Worm (Caenorhabditis elegans) whole organism, young adult: ENCODE results near the gene syp-1.

Source experiments
- B0019.2 ChIP-seq: fragments of 200-800 bp; sonication (Bioruptor generic); conservative IDR thresholded peaks from 2 replicates; pipeline ENCODE4 v1.3.6; 2022; ENCODE audit warnings: missing genetic modification reagents, missing genetic modification characterization, missing compliant biosample characterization
- C17E4.6 ChIP-seq: fragments of 200-800 bp; sonication (Bioruptor generic); IDR thresholded peaks from 2 replicates; pipeline ENCODE4 v1.3.6; 2022; ENCODE audit warnings: missing genetic modification reagents, missing genetic modification characterization, missing compliant biosample characterization
- F23B12.7 ChIP-seq: sonication (generic microtip); optimal IDR thresholded peaks from 2 replicates; lab custom pipeline; 2017; ENCODE audit warnings: missing genetic modification characterization, mild to moderate bottlenecking, missing compliant biosample characterization, antibody characterized with exemption, moderate library complexity; ENCODE audit not compliant: insufficient read depth
- F33H1.4 ChIP-seq: fragments of 200-800 bp; sonication (Bioruptor generic); IDR thresholded peaks from 2 replicates; pipeline ENCODE4 v1.3.6; 2022; ENCODE audit warnings: missing genetic modification reagents, missing genetic modification characterization, missing compliant biosample characterization
- K11D2.4 ChIP-seq: fragments of 200-800 bp; sonication (Bioruptor generic); IDR thresholded peaks from 2 replicates; pipeline ENCODE4 v1.3.6; 2022; ENCODE audit warnings: missing genetic modification reagents, missing genetic modification characterization, missing compliant biosample characterization
- T07F8.4 ChIP-seq: sonication (generic microtip); optimal IDR thresholded peaks from 2 replicates; lab custom pipeline; 2016; ENCODE audit warnings: mild to moderate bottlenecking, missing genetic modification characterization, moderate library complexity, missing compliant biosample characterization
- Y53G8AR.9 ChIP-seq: fragments of 200-800 bp; sonication (Bioruptor generic); conservative IDR thresholded peaks from 2 replicates; pipeline ENCODE4 v1.3.6; 2022; ENCODE audit warnings: missing genetic modification reagents, missing genetic modification characterization, missing compliant biosample characterization
- ZK185.1 ChIP-seq: sonication (generic microtip); optimal IDR thresholded peaks from 2 replicates; lab custom pipeline; 2016; ENCODE audit warnings: mild to moderate bottlenecking, missing genetic modification characterization, missing compliant biosample characterization; ENCODE audit not compliant: poor library complexity, severe bottlenecking
- akir-1 ChIP-seq: fragments of 200-800 bp; sonication (Bioruptor generic); optimal IDR thresholded peaks from 2 replicates; lab custom pipeline; 2018; ENCODE audit warnings: mild to moderate bottlenecking, missing genetic modification characterization, moderate library complexity, missing compliant biosample characterization
- atf-7 ChIP-seq: sonication (generic microtip); optimal IDR thresholded peaks from 2 replicates; lab custom pipeline; 2017; ENCODE audit warnings: mild to moderate bottlenecking, missing genetic modification characterization, missing compliant biosample characterization
- attf-5 ChIP-seq: fragments of 200-800 bp; sonication (Bioruptor generic); optimal IDR thresholded peaks from 2 replicates; lab custom pipeline; 2018; ENCODE audit warnings: mild to moderate bottlenecking, missing genetic modification characterization, missing compliant biosample characterization
- cebp-1 ChIP-seq, 2 experiments: fragments of 200-800 bp in 1 of 2; sonication (Bioruptor generic) in 1 of 2; sonication (generic microtip) in 1 of 2; IDR thresholded peaks in 1 of 2; optimal IDR thresholded peaks in 1 of 2; 2 replicates each; pipeline versions ENCODE4 v1.3.6 to Lab custom; 2017 to 2022; ENCODE audit warnings: missing compliant biosample characterization in 2 of 2, missing genetic modification characterization in 2 of 2, mild to moderate bottlenecking in 1 of 2, missing genetic modification reagents in 1 of 2, moderate library complexity in 1 of 2
- ceh-27 ChIP-seq: fragments of 200-800 bp; sonication (Bioruptor generic); optimal IDR thresholded peaks from 2 replicates; lab custom pipeline; 2018; ENCODE audit warnings: mild to moderate bottlenecking, missing genetic modification characterization, moderate library complexity, missing compliant biosample characterization
- ceh-40 ChIP-seq: fragments of 200-800 bp; sonication (Bioruptor generic); IDR thresholded peaks from 2 replicates; pipeline ENCODE4 v1.3.6; 2022; ENCODE audit warnings: missing genetic modification characterization, missing compliant biosample characterization
- ceh-79 ChIP-seq: sonication (generic microtip); optimal IDR thresholded peaks from 2 replicates; lab custom pipeline; 2017; ENCODE audit warnings: mild to moderate bottlenecking, missing genetic modification characterization, missing compliant biosample characterization
- die-1 ChIP-seq: sonication (generic microtip); optimal IDR thresholded peaks from 2 replicates; lab custom pipeline; 2016; ENCODE audit warnings: missing genotype, mild to moderate bottlenecking, missing genetic modification characterization, missing compliant biosample characterization
- dox-1 ChIP-seq: fragments of 200-800 bp; sonication (Bioruptor generic); IDR thresholded peaks from 2 replicates; pipeline ENCODE4 v1.3.6; 2022; ENCODE audit warnings: missing genetic modification reagents, missing genetic modification characterization, missing compliant biosample characterization
- egl-18 ChIP-seq: fragments of 200-800 bp; sonication (Bioruptor generic); IDR thresholded peaks from 2 replicates; pipeline ENCODE4 v1.3.6; 2022; ENCODE audit warnings: missing genetic modification reagents, missing genetic modification characterization, missing compliant biosample characterization
- egl-44 ChIP-seq: fragments of 200-800 bp; sonication (Bioruptor generic); IDR thresholded peaks from 2 replicates; pipeline ENCODE4 v1.3.6; 2022; ENCODE audit warnings: missing genetic modification reagents, missing genetic modification characterization, missing compliant biosample characterization
- ekl-4 ChIP-seq: fragments of 200-800 bp; sonication (Bioruptor generic); IDR thresholded peaks from 2 replicates; pipeline ENCODE4 v1.3.6; 2022; ENCODE audit warnings: missing genetic modification reagents, missing genetic modification characterization, missing compliant biosample characterization
- ets-4 ChIP-seq: fragments of 200-800 bp; sonication (Bioruptor generic); optimal IDR thresholded peaks from 2 replicates; lab custom pipeline; 2018; ENCODE audit warnings: mild to moderate bottlenecking, missing genetic modification characterization, missing compliant biosample characterization
- fkh-3 ChIP-seq: sonication (generic microtip); optimal IDR thresholded peaks from 2 replicates; lab custom pipeline; 2016; ENCODE audit warnings: mild to moderate bottlenecking, missing genetic modification characterization, missing compliant biosample characterization
- gei-17 ChIP-seq: fragments of 200-800 bp; sonication (Bioruptor generic); optimal IDR thresholded peaks from 2 replicates; lab custom pipeline; 2018; ENCODE audit warnings: mild to moderate bottlenecking, missing genetic modification characterization, missing compliant biosample characterization
- him-1 ChIP-seq: sonication (generic microtip); optimal IDR thresholded peaks from 2 replicates; lab custom pipeline; 2016; ENCODE audit warnings: missing genotype, missing genetic modification reagents, missing genetic modification characterization, missing compliant biosample characterization
- hlh-12 ChIP-seq: sonication (generic microtip); optimal IDR thresholded peaks from 2 replicates; lab custom pipeline; 2016; ENCODE audit warnings: missing genetic modification characterization, missing compliant biosample characterization
- hmg-20 ChIP-seq: fragments of 200-800 bp; sonication (Bioruptor generic); IDR thresholded peaks from 2 replicates; pipeline ENCODE4 v1.3.6; 2022; ENCODE audit warnings: missing genetic modification reagents, missing genetic modification characterization, missing compliant biosample characterization
- lag-1 ChIP-seq: fragments of 200-800 bp; sonication (Bioruptor generic); IDR thresholded peaks from 2 replicates; pipeline ENCODE4 v1.3.6; 2022; ENCODE audit warnings: missing genetic modification reagents, missing genetic modification characterization, missing compliant biosample characterization
- lin-40 ChIP-seq: sonication (generic microtip); optimal IDR thresholded peaks from 2 replicates; lab custom pipeline; 2016; ENCODE audit warnings: missing genetic modification characterization, mild to moderate bottlenecking, missing compliant biosample characterization, missing genotype, missing genetic modification reagents
- lir-1 ChIP-seq: fragments of 200-800 bp; sonication (Bioruptor generic); conservative IDR thresholded peaks from 2 replicates; pipeline ENCODE4 v1.3.6; 2022; ENCODE audit warnings: missing genetic modification reagents, missing genetic modification characterization, missing compliant biosample characterization
- madf-3 ChIP-seq: fragments of 200-800 bp; sonication (Bioruptor generic); IDR thresholded peaks from 2 replicates; pipeline ENCODE4 v1.3.6; 2022; ENCODE audit warnings: missing genetic modification reagents, missing genetic modification characterization, missing compliant biosample characterization
- mel-28 ChIP-seq: sonication (generic microtip); optimal IDR thresholded peaks from 2 replicates; lab custom pipeline; 2016; ENCODE audit warnings: borderline replicate concordance, mild to moderate bottlenecking, missing genetic modification characterization, missing compliant biosample characterization
- mxl-1 ChIP-seq: sonication (generic microtip); optimal IDR thresholded peaks from 2 replicates; lab custom pipeline; 2016; ENCODE audit warnings: missing genetic modification characterization, missing compliant biosample characterization
- nhr-179 ChIP-seq: sonication (generic microtip); optimal IDR thresholded peaks from 2 replicates; lab custom pipeline; 2016; ENCODE audit warnings: mild to moderate bottlenecking, missing genetic modification characterization, missing compliant biosample characterization
- nhr-90 ChIP-seq: sonication (generic microtip); optimal IDR thresholded peaks from 2 replicates; lab custom pipeline; 2016; ENCODE audit warnings: missing genotype, mild to moderate bottlenecking, missing genetic modification characterization, missing compliant biosample characterization
- pha-4 ChIP-seq: fragments of 150-350 bp; sonication (generic microtip); optimal IDR thresholded peaks from 2 replicates; lab custom pipeline; 2014; ENCODE audit warnings: missing biosample characterization, missing genetic modification reagents, missing genetic modification characterization
- rcor-1 ChIP-seq: fragments of 200-800 bp; sonication (Bioruptor generic); IDR thresholded peaks from 2 replicates; pipeline ENCODE4 v1.3.6; 2022; ENCODE audit warnings: missing genetic modification reagents, missing genetic modification characterization, missing compliant biosample characterization
- rpc-1 ChIP-seq, 2 experiments: fragments of 150-350 bp in 1 of 2; sonication (generic microtip) in 1 of 2; optimal IDR thresholded peaks; 2 replicates each; lab custom pipeline; 2014 to 2018; ENCODE audit warnings: missing biosample characterization in 1 of 2, missing genetic modification characterization in 1 of 2, missing genetic modification reagents in 1 of 2, missing genotype in 1 of 2
- snpc-1.1 ChIP-seq: sonication (generic microtip); optimal IDR thresholded peaks from 2 replicates; lab custom pipeline; 2017; ENCODE audit warnings: missing genetic modification characterization, mild to moderate bottlenecking, missing compliant biosample characterization, antibody characterized with exemption, moderate library complexity, missing genotype, missing genetic modification reagents; ENCODE audit not compliant: insufficient read depth
- snpc-3.4 ChIP-seq: sonication (generic microtip); optimal IDR thresholded peaks from 2 replicates; lab custom pipeline; 2017; ENCODE audit warnings: missing genetic modification characterization, mild to moderate bottlenecking, missing compliant biosample characterization, antibody characterized with exemption, moderate library complexity, missing genotype, missing genetic modification reagents
- somi-1 ChIP-seq: fragments of 200-800 bp; sonication (Bioruptor generic); optimal IDR thresholded peaks from 2 replicates; lab custom pipeline; 2018; ENCODE audit warnings: mild to moderate bottlenecking, missing genetic modification characterization, missing compliant biosample characterization
- sptf-2 ChIP-seq: fragments of 200-800 bp; sonication (Bioruptor generic); optimal IDR thresholded peaks from 2 replicates; lab custom pipeline; 2018; ENCODE audit warnings: mild to moderate bottlenecking, missing genetic modification characterization, missing compliant biosample characterization
- tbx-9 ChIP-seq: sonication (generic microtip); optimal IDR thresholded peaks from 2 replicates; lab custom pipeline; 2016; ENCODE audit warnings: borderline replicate concordance, missing genetic modification characterization, inconsistent platforms, missing compliant biosample characterization
- unc-130 ChIP-seq: sonication (generic microtip); optimal IDR thresholded peaks from 2 replicates; lab custom pipeline; 2016; ENCODE audit warnings: missing genetic modification reagents, missing genetic modification characterization, missing compliant biosample characterization
- unc-62 ChIP-seq: fragments of 150-350 bp; optimal IDR thresholded peaks from 2 replicates; lab custom pipeline; 2014; ENCODE audit warnings: missing biosample characterization, missing genetic modification reagents, missing genetic modification characterization
- zim-3 ChIP-seq: sonication (generic microtip); optimal IDR thresholded peaks from 2 replicates; lab custom pipeline; 2017; ENCODE audit warnings: mild to moderate bottlenecking, missing genetic modification characterization, moderate library complexity, missing compliant biosample characterization
- ztf-22 ChIP-seq: fragments of 200-800 bp; sonication (Bioruptor generic); optimal IDR thresholded peaks from 2 replicates; lab custom pipeline; 2018; ENCODE audit warnings: mild to moderate bottlenecking, missing genetic modification characterization, moderate library complexity, missing compliant biosample characterization
- ztf-3 ChIP-seq: fragments of 200-800 bp; sonication (Bioruptor generic); optimal IDR thresholded peaks from 2 replicates; lab custom pipeline; 2018; ENCODE audit warnings: mild to moderate bottlenecking, missing genetic modification characterization, missing compliant biosample characterization

The syp-1 gene

ce11 chrV:16355941-16356340 is 48.1 kb upstream of the syp-1 start (continued):
- TF ChIP-seq K11D2.4 (GFP tag; lab: Robert Waterston, UW) (peak; percentile 88), C17E4.6 (GFP tag; lab: Robert Waterston, UW) (peak; percentile 61; the same call in 1 of the 2 replicates), egl-44 (GFP tag; lab: Robert Waterston, UW) (peak; percentile 87; the same call in 1 of the 2 replicates), snpc-1.1 (tag; lab: Kevin White, UChicago) (no peak), unc-130 (GFP tag; lab: Kevin White, UChicago) (no peak), lag-1 (GFP tag; lab: Robert Waterston, UW) (no peak), F33H1.4 (GFP tag; lab: Robert Waterston, UW) (no peak; the same call in 1 of the 2 replicates), lir-1 (GFP tag; lab: Robert Waterston, UW) (peak; percentile 84), somi-1 (GFP tag; lab: Kevin White, UChicago) (peak; percentile 91), ztf-3 (GFP tag; lab: Kevin White, UChicago) (peak; percentile 23), ets-4 (GFP tag; lab: Kevin White, UChicago) (peak; percentile 72), mel-28 (peak; percentile 43), akir-1 (GFP tag; lab: Kevin White, UChicago) (no peak), dox-1 (peak; percentile 94), rcor-1 (GFP tag; lab: Robert Waterston, UW) (no peak), rpc-1 (optimal IDR thresholded peaks at IDR 0.05; lab: Kevin White, UChicago) (no peak), rpc-1 (tag; optimal IDR thresholded peaks at IDR 0.05; lab: Kevin White, UChicago) (no peak), egl-18 (GFP tag; lab: Robert Waterston, UW) (no peak), sptf-2 (GFP tag; lab: Kevin White, UChicago) (peak; percentile 41), B0019.2 (GFP tag; lab: Robert Waterston, UW) (no peak), nhr-90 (tag; lab: Kevin White, UChicago) (peak; percentile 63), F23B12.7 (tag; lab: Kevin White, UChicago) (no peak), unc-62 (no peak), cebp-1 (GFP tag; IDR thresholded peaks at IDR 0.05; lab: Robert Waterston, UW) (no peak), cebp-1 (tag; optimal IDR thresholded peaks at IDR 0.05; lab: Kevin White, UChicago) (peak; percentile 89), him-1 (tag; lab: Kevin White, UChicago) (no peak), lin-40 (tag; lab: Kevin White, UChicago) (peak; percentile 90), ceh-27 (peak; percentile 82), ceh-79 (tag; lab: Kevin White, UChicago) (no peak), ceh-40 (GFP tag; lab: Robert Waterston, UW) (no peak), pha-4 (tag; lab: Kevin White, UChicago) (no peak), snpc-3.4 (no peak), zim-3 (tag; lab: Kevin White, UChicago) (peak; percentile 58), ztf-22 (GFP tag; lab: Kevin White, UChicago) (peak; percentile 84), gei-17 (peak; percentile 77), fkh-3 (tag; lab: Kevin White, UChicago) (no peak), mxl-1 (tag; lab: Kevin White, UChicago) (no peak), madf-3 (0 out of 2 replicates have a peak, but pooled peaks have one; percentile 23), die-1 (peak; percentile 53), ZK185.1 (tag; lab: Kevin White, UChicago) (peak; percentile 60), T07F8.4 (tag; lab: Kevin White, UChicago) (no peak), Y53G8AR.9 (GFP tag; lab: Robert Waterston, UW) (peak; percentile 81), tbx-9 (tag; lab: Kevin White, UChicago) (no peak), hlh-12 (tag; lab: Kevin White, UChicago) (no peak), atf-7 (tag; lab: Kevin White, UChicago) (peak; percentile 75), nhr-179 (tag; lab: Kevin White, UChicago) (no peak), attf-5 (peak; percentile 97), ekl-4 (peak; percentile 79; the same call in 1 of the 2 replicates), hmg-20 (peak; percentile 43; the same call in 1 of the 2 replicates)
